Fruit fly (Drosophila melanogaster) whole organism, prepupa: Measurements from ENCODE around the gene CG10514.
A peak's percentile ranks its signal among the peaks of the same experiment; 100 is the strongest.

Source experiments
- Blimp-1 ChIP-seq: fragments of 200-800 bp; sonication (Bioruptor generic); optimal IDR thresholded peaks from 3 replicates; lab custom pipeline; 2017; ENCODE audit warnings: missing biosample characterization, missing genetic modification characterization, mild to moderate bottlenecking, moderate library complexity, missing genetic modification reagents
- CG10631 ChIP-seq: fragments of 200-800 bp; sonication (Bioruptor generic); optimal IDR thresholded peaks from 2 replicates; lab custom pipeline; 2016; ENCODE audit warnings: missing biosample characterization, missing genetic modification characterization
- CG11762 ChIP-seq: fragments of 200-800 bp; sonication (Bioruptor generic); optimal IDR thresholded peaks from 3 replicates; lab custom pipeline; 2016; ENCODE audit warnings: missing biosample characterization, missing genetic modification characterization; ENCODE audit not compliant: insufficient read depth
- CG1621 ChIP-seq: fragments of 200-800 bp; sonication (Bioruptor generic); optimal IDR thresholded peaks from 3 replicates; lab custom pipeline; 2018; ENCODE audit warnings: missing biosample characterization, mild to moderate bottlenecking, missing genetic modification characterization
- CG16779 ChIP-seq: fragments of 200-800 bp; sonication (Bioruptor generic); optimal IDR thresholded peaks from 3 replicates; lab custom pipeline; 2017; ENCODE audit warnings: missing biosample characterization, mild to moderate bottlenecking, missing genetic modification characterization
- CG3032 ChIP-seq: fragments of 200-800 bp; optimal IDR thresholded peaks from 2 replicates; lab custom pipeline; 2019; ENCODE audit warnings: missing biosample characterization, mild to moderate bottlenecking, missing genetic modification characterization, moderate library complexity
- CG34406 ChIP-seq: fragments of 200-800 bp; sonication (Bioruptor generic); optimal IDR thresholded peaks from 3 replicates; lab custom pipeline; 2016; ENCODE audit warnings: missing biosample characterization, missing genetic modification characterization
- CG4318 ChIP-seq: fragments of 200-800 bp; sonication (Bioruptor generic); optimal IDR thresholded peaks from 3 replicates; lab custom pipeline; 2017; ENCODE audit warnings: missing biosample characterization, mild to moderate bottlenecking, missing genetic modification characterization
- CG6163 ChIP-seq: fragments of 200-800 bp; sonication (Bioruptor generic); IDR thresholded peaks from 3 replicates; pipeline ENCODE4 v1.3.6; 2022; ENCODE audit warnings: missing biosample characterization, missing genetic modification characterization
- Eip78C ChIP-seq: fragments of 200-800 bp; sonication (Bioruptor generic); peaks from one replicate; lab custom pipeline; 2016; ENCODE audit warnings: missing biosample characterization, missing genetic modification characterization
- Ets96B ChIP-seq: fragments of 200-800 bp; optimal IDR thresholded peaks from 2 replicates; lab custom pipeline; 2019; ENCODE audit warnings: missing biosample characterization, mild to moderate bottlenecking, missing genetic modification characterization, moderate library complexity
- Gug ChIP-seq: fragments of 200-800 bp; sonication (Bioruptor generic); IDR thresholded peaks from 2 replicates; pipeline ENCODE4 v1.3.6; 2022; ENCODE audit warnings: missing biosample characterization, missing genetic modification characterization
- Hr38 ChIP-seq: sonication (Bioruptor generic); optimal IDR thresholded peaks from 2 replicates; lab custom pipeline; 2016; ENCODE audit warnings: missing biosample characterization, missing genetic modification characterization
- Hr4 ChIP-seq: fragments of 200-800 bp; sonication (Bioruptor generic); optimal IDR thresholded peaks from 3 replicates; lab custom pipeline; 2016; ENCODE audit warnings: missing biosample characterization, missing genetic modification characterization
- Lpt ChIP-seq: fragments of 200-800 bp; sonication (Bioruptor generic); optimal IDR thresholded peaks from 3 replicates; lab custom pipeline; 2016; ENCODE audit warnings: missing biosample characterization, missing genetic modification characterization
- Smox ChIP-seq: fragments of 200-800 bp; sonication (Bioruptor generic); optimal IDR thresholded peaks from 3 replicates; lab custom pipeline; 2016; ENCODE audit warnings: missing biosample characterization, missing genetic modification characterization
- Sox102F ChIP-seq: fragments of 200-800 bp; sonication (Bioruptor generic); optimal IDR thresholded peaks from 2 replicates; lab custom pipeline; 2016; ENCODE audit warnings: missing biosample characterization, mild to moderate bottlenecking, missing genetic modification characterization
- achi ChIP-seq: fragments of 200-800 bp; sonication (Bioruptor generic); optimal IDR thresholded peaks from 3 replicates; lab custom pipeline; 2016; ENCODE audit warnings: missing biosample characterization, missing genetic modification characterization
- acj6 ChIP-seq: fragments of 200-800 bp; sonication (Bioruptor generic); optimal IDR thresholded peaks from 3 replicates; lab custom pipeline; 2016; ENCODE audit warnings: missing biosample characterization, missing genetic modification characterization
- cyc ChIP-seq: fragments of 200-800 bp; sonication (Bioruptor generic); optimal IDR thresholded peaks from 3 replicates; lab custom pipeline; 2016; ENCODE audit warnings: missing biosample characterization, missing genetic modification characterization
- dac ChIP-seq: fragments of 200-800 bp; sonication (Bioruptor generic); optimal IDR thresholded peaks from 2 replicates; lab custom pipeline; 2017; ENCODE audit warnings: missing biosample characterization, mild to moderate bottlenecking, missing genetic modification characterization
- dsx ChIP-seq: fragments of 200-800 bp; optimal IDR thresholded peaks from 3 replicates; lab custom pipeline; 2019; ENCODE audit warnings: missing biosample characterization, mild to moderate bottlenecking, missing genetic modification characterization, moderate library complexity; ENCODE audit not compliant: poor library complexity, severe bottlenecking
- eg ChIP-seq: fragments of 200-800 bp; sonication (Bioruptor generic); IDR thresholded peaks from 3 replicates; pipeline ENCODE4 v1.3.6; 2022; ENCODE audit warnings: missing biosample characterization, missing genetic modification characterization
- esn ChIP-seq: fragments of 200-800 bp; sonication (Bioruptor generic); optimal IDR thresholded peaks from 2 replicates; lab custom pipeline; 2016; ENCODE audit warnings: missing biosample characterization, mild to moderate bottlenecking, missing genetic modification characterization, moderate library complexity
- fd59A ChIP-seq: fragments of 200-800 bp; sonication (Bioruptor generic); optimal IDR thresholded peaks from 2 replicates; lab custom pipeline; 2017; ENCODE audit warnings: missing biosample characterization, mild to moderate bottlenecking, missing genetic modification characterization, missing genetic modification reagents
- fkh ChIP-seq: fragments of 200-800 bp; sonication (Bioruptor generic); optimal IDR thresholded peaks from 3 replicates; lab custom pipeline; 2017; ENCODE audit warnings: missing biosample characterization, mild to moderate bottlenecking, missing genetic modification characterization, moderate library complexity
- net ChIP-seq: fragments of 200-800 bp; sonication (Bioruptor generic); optimal IDR thresholded peaks from 3 replicates; lab custom pipeline; 2016; ENCODE audit warnings: missing biosample characterization, missing genetic modification characterization
- pdm3 ChIP-seq: fragments of 200-800 bp; sonication (Bioruptor generic); optimal IDR thresholded peaks from 3 replicates; lab custom pipeline; 2016; ENCODE audit warnings: missing biosample characterization, missing genetic modification characterization
- salr ChIP-seq, 2 experiments: fragments of 200-800 bp; sonication (Bioruptor generic); optimal IDR thresholded peaks; 3 replicates each; lab custom pipeline; 2016 to 2018; ENCODE audit warnings: missing biosample characterization in 2 of 2, missing genetic modification characterization in 2 of 2, mild to moderate bottlenecking in 1 of 2
- svp ChIP-seq: fragments of 200-800 bp; sonication (Bioruptor generic); peaks from one replicate; lab custom pipeline; 2016; ENCODE audit warnings: missing biosample characterization, missing genetic modification characterization

Gene CG10514

DNA sequence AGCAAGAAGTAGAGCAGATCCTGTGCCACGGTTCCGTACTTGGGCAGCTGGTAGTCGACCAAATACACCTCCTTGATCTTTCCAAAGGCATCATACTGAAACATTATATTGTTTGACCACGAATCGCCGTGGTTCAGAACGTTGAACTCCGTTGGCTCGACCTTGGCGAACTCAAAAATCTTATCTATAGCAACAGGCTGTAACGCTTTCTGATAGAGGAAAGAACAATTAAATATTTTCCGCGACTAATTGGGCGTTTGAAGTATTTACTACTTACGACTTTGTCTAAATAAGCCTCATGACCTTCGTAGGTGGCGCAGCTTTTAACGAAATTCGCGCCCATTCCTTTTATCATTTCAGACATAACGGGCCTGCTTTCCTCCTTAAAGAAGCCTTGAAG is 42.0 kb upstream of the CG10514 start:
- TF ChIP-seq svp (peak; percentile 72), Lpt (GFP tag; lab: Kevin White, UChicago) (no peak)
- TF ChIP-seq, all 60 proteins: peak for 1

DNA sequence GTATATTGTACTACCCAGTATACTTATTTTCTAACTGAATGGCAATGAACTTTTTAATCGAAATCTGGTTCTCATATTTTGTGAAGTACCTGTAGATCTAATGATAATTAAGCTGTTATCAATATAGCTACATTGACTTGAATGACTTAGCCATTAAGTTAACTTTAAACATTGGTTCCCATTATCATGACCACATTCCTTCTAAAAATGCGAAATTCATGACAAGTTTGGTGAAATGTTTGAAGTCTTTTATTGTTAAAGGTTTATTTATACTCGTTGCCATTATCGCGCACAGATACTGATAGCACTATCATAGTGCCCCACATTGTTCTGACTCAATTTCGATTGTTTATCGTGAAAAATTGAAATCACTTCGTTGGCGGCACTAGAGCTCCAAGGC is 41.3 kb upstream of the CG10514 start:
- no peak for TF ChIP-seq CG1621 (tag; lab: Kevin White, UChicago)
- TF ChIP-seq dac (GFP tag; lab: Kevin White, UChicago): no peak
- TF ChIP-seq dsx (GFP tag; lab: Kevin White, UChicago): no peak
- TF ChIP-seq CG4318 (GFP tag; lab: Kevin White, UChicago): no peak
- TF ChIP-seq salr (GFP tag; optimal IDR thresholded peaks at IDR 0.05; lab: Kevin White, UChicago): no peak
- no peak for TF ChIP-seq Blimp-1 (GFP tag; lab: Kevin White, UChicago)
- TF ChIP-seq, all 60 proteins: peak for 0

DNA sequence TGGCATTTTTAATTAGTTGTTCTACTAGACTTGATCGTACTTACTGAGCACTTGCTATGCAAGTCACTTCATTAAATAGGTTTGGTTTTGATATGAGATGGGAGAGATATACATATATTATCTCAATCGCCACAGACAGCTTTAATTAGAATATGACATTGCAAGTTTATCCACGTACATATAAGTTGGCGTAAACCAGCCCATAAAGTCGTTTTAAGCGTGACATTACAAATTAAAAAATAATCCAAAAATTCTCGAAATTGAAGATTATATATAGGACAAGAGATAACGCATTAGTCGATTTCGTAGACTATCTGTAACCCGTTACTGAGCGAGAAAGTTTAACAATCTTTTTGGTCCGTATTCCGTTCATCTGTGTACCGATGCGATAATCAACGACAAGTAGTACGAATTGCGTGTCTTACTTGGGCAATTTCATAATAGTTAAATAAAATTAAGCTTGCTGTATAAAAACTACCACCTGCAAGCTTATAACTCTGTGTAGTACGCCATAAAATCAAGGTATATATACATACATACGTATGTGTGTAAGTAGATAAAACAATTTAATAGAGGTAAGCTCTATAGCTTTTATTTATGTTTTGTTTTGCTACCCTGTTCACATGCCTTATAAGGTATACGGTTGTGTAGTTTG is 40.5 kb upstream of the CG10514 start, which contains the start of gene CG10560:
CG10560 (minus strand) TSS at position 51 of the 655 bp plus-strand sequence.
- TF ChIP-seq CG34406 (GFP tag; lab: Kevin White, UChicago) (no peak), Hr38 (no peak), net (no peak), CG16779 (tag; lab: Kevin White, UChicago) (no peak), Smox (GFP tag; lab: Kevin White, UChicago) (no peak), acj6 (GFP tag; lab: Kevin White, UChicago) (no peak), Ets96B (tag; lab: Kevin White, UChicago) (no peak), CG3032 (no peak), CG6163 (GFP tag; lab: Robert Waterston, UW) (no peak), dsx (GFP tag; lab: Kevin White, UChicago) (no peak), eg (GFP tag; lab: Robert Waterston, UW) (no peak), salr (GFP tag; optimal IDR thresholded peaks at IDR 0.05; lab: Kevin White, UChicago) (no peak), fkh (GFP tag; lab: Kevin White, UChicago) (no peak), fd59A (GFP tag; lab: Kevin White, UChicago) (no peak)
- TF ChIP-seq, all 60 proteins: peak for 0

DNA sequence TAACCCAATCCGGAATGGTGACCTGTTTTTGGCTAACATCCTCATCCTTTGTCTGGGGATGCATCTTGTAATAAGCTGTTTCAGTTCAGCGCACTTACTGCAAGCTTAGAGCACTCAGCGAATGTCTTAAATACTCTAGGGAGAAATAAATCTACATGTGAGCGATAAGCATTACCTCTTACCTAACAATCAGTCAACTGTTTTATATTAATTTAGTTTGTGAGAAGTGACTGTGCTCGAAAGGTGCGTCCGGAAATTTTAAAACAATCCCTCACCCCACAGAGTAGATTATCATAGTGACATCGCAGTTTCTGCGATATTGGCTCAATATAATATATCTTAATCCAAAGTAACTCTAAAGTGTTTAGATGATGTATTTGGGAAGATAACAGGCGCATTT is 38.4 kb upstream of the CG10514 start, which contains the start of gene CG10553:
CG10553 (minus strand) TSS at position 101 of the 400 bp plus-strand sequence.
- no peak for TF ChIP-seq Gug
- no peak for TF ChIP-seq CG10631 (GFP tag; lab: Kevin White, UChicago)
- TF ChIP-seq CG11762 (GFP tag; lab: Kevin White, UChicago): no peak
- TF ChIP-seq esn (GFP tag; lab: Kevin White, UChicago): no peak
- no peak for TF ChIP-seq salr (GFP tag; optimal IDR thresholded peaks at IDR 0.05; lab: Kevin White, UChicago)
- no peak for TF ChIP-seq pdm3 (GFP tag; lab: Kevin White, UChicago)
- no peak for TF ChIP-seq CG34406 (GFP tag; lab: Kevin White, UChicago)
- no peak for TF ChIP-seq CG3032
- no peak for TF ChIP-seq Eip78C (GFP tag; lab: Kevin White, UChicago)
- no peak for TF ChIP-seq achi (GFP tag; lab: Kevin White, UChicago)
- no peak for TF ChIP-seq dsx (GFP tag; lab: Kevin White, UChicago)
- TF ChIP-seq Hr4: no peak
- no peak for TF ChIP-seq CG6163 (GFP tag; lab: Robert Waterston, UW)
- TF ChIP-seq fd59A (GFP tag; lab: Kevin White, UChicago): no peak

DNA sequence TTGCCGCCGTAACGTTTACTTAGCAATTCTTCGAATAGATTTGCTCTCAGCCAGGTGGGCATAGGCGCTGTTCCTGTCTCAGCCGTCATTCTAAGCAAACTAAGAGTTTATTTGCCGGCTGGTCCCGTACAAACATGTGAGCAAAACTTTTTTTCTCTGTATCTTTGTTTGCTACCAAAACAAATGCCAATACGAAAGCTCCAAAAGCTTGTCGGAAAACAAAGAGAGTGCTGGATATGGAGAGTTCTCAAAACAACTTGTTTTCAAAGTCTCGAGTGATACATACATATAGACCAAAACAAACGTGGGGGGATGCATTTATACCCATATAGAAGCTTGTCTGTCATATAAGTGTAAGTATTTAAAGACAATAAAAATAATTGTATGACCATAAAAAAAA is 36.4 kb upstream of the CG10514 start, which contains the start of gene CG10559:
CG10559 (minus strand) TSS at position 101 of the 400 bp plus-strand sequence.
- TF ChIP-seq cyc (GFP tag; lab: Kevin White, UChicago) (no peak), fkh (GFP tag; lab: Kevin White, UChicago) (peak; percentile 45), acj6 (GFP tag; lab: Kevin White, UChicago) (no peak), Sox102F (GFP tag; lab: Kevin White, UChicago) (no peak)
- TF ChIP-seq, all 60 proteins: peak for 1
